Worm (Caenorhabditis elegans) whole organism, L4/young adult: Measurements from ENCODE around the gene E04F6.6.

Experiments
- W03F9.2 ChIP-seq: fragments of 150-350 bp; optimal IDR thresholded peaks from 2 replicates; lab custom pipeline; 2014; ENCODE audit warnings: missing biosample characterization, missing genetic modification characterization
- dao-5 ChIP-seq: sonication (generic microtip); optimal IDR thresholded peaks from 2 replicates; lab custom pipeline; 2016; ENCODE audit warnings: missing genotype, missing genetic modification characterization, moderate library complexity, missing compliant biosample characterization
- him-1 ChIP-seq: sonication (generic microtip); optimal IDR thresholded peaks from 2 replicates; lab custom pipeline; 2016; ENCODE audit warnings: missing genotype, missing genetic modification reagents, missing genetic modification characterization, missing compliant biosample characterization

Gene E04F6.6

DNA sequence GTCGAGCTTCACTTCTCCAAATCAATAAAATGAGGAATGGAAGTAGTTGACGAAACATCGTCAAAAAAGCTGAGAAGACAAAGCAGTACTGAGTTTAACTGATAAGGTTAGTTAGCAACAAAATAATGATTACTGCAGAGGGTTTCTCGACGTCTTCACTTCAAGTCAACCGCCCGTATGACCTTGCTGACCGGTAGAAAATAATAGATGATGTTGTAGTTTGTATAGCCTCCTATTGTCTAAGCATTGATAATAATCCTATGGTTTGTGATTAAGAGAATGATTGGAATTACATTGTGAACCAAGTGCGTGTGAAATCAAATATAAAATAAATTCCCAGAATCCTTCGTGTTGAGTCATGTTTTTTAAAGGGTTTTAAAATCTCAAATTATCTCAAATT, at the start of gene E04F6.6:
Gene E04F6.6 (minus strand): TSS at position 258 of the 400 bp plus-strand sequence.
- TF ChIP-seq dao-5 (tag; lab: Kevin White, UChicago) (no peak), W03F9.2 (tag; lab: Kevin White, UChicago) (no peak), him-1 (tag; lab: Kevin White, UChicago) (no peak)

DNA sequence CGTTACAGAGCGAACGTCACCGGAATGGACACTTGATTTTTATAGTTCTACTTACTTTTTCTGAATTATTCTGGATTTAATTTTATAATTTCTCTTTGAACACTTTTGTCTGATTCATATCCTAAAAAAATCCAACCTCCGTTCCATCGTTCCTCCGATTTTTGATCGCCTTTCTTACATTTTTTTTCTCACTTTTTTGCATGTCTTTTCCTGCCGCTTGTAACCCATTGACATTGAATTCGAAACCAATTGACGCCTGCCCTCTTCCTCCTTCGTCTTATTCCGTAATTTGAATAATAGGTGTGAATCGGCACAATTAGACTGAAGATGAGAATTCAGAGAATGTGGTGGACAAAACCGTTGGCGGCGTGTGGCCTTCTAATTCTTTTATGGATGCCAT, 46.2 kb upstream of the E04F6.6 start, which contains the start of gene skpo-3:
Gene skpo-3 (plus strand): TSS at position 301 of the 400 bp plus-strand sequence.
- no peak for TF ChIP-seq W03F9.2 (tag; lab: Kevin White, UChicago)

DNA sequence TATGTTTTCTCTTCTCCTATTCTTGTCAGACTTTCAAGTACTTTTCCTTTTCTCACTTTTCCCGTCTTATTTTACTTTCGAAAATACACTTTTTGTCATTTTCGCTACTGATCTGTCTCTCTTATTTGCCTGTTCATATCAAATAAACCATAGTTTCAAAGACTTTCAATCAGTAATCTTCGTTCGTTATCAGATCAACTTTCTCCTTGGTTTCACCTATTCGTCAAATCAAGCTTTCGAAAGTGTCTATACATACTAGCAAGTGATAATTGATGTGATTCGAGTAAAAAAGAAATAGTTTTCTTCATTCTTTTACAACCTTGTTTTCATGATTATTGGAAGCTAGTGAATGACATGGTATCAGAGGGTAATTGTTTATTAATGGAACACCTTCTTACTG, 43.4 kb upstream of the E04F6.6 start:
- no peak for TF ChIP-seq dao-5 (tag; lab: Kevin White, UChicago)
- no peak for TF ChIP-seq him-1 (tag; lab: Kevin White, UChicago)
- TF ChIP-seq W03F9.2 (tag; lab: Kevin White, UChicago): no peak

DNA sequence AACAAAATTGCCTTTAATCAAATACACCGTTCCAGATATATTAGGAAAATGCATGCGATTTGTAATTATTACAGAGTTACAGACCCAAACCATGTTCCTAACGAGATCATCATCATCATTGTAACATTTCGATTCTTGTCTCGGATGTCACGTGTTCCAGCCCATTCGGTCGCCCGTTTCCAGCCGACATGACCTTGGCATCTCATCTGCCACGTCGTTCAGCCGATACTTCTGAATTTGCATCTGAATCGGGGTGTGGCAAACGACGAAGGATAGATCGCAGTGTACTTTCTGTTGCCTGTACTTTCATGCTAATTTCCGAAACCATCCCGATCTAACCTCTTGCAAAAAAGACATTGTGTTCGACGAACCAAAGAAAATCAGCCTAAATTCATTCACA, 40.3 kb upstream of the E04F6.6 start:
- no peak for TF ChIP-seq dao-5 (tag; lab: Kevin White, UChicago)
- TF ChIP-seq him-1 (tag; lab: Kevin White, UChicago): no peak
- TF ChIP-seq W03F9.2 (tag; lab: Kevin White, UChicago): no peak

DNA sequence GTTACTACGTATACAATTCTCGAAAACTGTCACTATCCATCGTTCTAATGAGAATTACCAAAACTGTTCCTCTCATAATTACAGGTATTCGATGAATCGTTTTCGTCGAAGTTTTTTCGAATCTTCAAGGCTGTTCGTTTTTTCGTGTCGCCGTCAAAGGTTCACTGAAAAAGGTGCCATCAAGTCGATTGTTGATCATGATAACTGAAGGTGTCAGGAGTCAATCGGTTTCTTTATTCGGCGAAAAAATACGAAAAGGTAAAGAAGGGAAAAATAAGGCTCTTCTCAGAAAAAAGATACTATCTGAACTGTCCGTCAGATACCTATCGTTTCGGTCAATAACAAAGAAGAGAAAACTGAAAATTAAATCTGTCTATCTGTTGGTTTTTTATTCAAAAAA, 39.4 kb upstream of the E04F6.6 start:
- no peak for TF ChIP-seq dao-5 (tag; lab: Kevin White, UChicago)
- TF ChIP-seq him-1 (tag; lab: Kevin White, UChicago): no peak
- no peak for TF ChIP-seq W03F9.2 (tag; lab: Kevin White, UChicago)

DNA sequence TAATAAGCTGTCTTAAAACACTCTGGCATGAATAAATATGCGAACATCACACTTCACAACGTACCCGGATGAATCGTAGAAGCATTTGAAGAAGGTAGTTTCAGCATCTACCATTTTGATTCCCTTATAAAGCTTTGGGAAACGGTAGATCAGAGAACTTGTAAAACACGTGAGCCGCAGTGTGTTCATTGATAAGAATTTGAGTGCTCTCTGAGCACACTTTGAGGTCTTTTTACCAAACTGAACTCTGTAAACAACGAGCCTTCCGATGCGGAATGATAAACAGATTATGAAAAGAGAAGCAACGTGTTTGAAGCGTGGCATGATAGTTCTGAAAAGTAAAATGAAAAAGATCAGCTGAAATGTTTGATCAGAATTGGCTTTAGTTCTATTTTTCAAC, 38.9 kb upstream of the E04F6.6 start, which contains the start of gene aqp-1:
Gene aqp-1 (minus strand): TSS at position 102 of the 400 bp plus-strand sequence.
- no peak for TF ChIP-seq dao-5 (tag; lab: Kevin White, UChicago)
- no peak for TF ChIP-seq W03F9.2 (tag; lab: Kevin White, UChicago)
- TF ChIP-seq him-1 (tag; lab: Kevin White, UChicago): no peak

DNA sequence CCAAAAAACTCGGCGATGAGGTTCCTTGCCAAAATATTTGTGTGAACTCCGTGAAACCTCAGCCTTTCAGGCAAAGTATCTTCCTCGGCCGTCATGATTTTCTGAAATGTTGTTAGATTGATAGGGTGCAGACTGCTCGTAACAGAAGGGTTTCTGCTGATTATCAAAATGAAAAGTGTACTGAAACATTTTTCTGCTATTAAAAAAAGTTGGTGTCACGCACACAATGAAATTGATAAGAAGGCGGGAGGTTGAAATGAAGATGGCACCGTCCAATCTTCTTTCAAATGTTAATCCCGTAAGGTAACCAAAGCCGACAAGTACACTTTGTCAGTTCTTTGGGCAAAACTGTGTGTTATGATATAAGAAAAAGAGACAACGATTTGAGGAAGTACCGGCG, 37.6 kb upstream of the E04F6.6 start:
- TF ChIP-seq dao-5 (tag; lab: Kevin White, UChicago) (no peak), him-1 (tag; lab: Kevin White, UChicago) (no peak)

DNA sequence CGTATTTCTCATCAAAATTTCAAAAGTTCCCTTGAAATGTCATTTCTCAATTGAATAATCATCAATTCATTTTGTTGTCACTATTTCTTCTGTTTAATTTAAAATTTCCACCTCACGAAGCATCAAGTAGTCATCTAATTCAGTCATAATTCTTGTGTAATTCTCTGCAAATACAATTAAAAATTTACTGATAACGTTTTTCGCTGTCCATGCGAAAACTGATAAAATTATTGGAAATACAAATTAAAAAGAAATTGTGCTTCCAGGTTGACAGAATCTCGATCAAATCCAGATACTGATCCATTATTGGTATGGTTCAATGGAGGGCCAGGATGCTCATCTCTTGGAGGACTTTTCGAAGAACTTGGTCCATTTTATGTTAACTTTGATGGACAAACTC, 33.9 kb upstream of the E04F6.6 start:
- TF ChIP-seq him-1 (tag; lab: Kevin White, UChicago) (no peak), dao-5 (tag; lab: Kevin White, UChicago) (no peak), W03F9.2 (tag; lab: Kevin White, UChicago) (no peak)

DNA sequence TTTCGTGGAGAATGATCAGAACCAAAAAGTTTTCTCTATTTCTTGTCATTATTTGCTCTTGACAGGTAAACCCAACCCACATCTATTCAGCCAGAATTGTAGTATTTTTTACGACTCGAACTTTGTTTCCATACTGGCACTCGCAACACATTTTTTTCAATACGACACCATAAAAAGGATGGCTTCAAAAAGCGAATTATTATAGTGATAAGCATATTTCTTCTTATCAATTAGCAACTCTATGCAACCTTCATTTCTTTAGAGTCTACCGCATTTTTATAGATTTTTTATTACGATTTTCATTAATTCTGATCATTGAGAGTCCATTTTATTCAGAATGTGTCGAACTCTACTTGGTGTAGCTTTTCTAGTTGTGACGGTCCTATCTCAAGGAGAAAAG, 33.2 kb upstream of the E04F6.6 start, which contains the start of gene ctsa-3.1:
Gene ctsa-3.1 (plus strand): TSS at position 337 of the 400 bp plus-strand sequence.
- TF ChIP-seq W03F9.2 (tag; lab: Kevin White, UChicago) (no peak), dao-5 (tag; lab: Kevin White, UChicago) (no peak), him-1 (tag; lab: Kevin White, UChicago) (no peak)

DNA sequence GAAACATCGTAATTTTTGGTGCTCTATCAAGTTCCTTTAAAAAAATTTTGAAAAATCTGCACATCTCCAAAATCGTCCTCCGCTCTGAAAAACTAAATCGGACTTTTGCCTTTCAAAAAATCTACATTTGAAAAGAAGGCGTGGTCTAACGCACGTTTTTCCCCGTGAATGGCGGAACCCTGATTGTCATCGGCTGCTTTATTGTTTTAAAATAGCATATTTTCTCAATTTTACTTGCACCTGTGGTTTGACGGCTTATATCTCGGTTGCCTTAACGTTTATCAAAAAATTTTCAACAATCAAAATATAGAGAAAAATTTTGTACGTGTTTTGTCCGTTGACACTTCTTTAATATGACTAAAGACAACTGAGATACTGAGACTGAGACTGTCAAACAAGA, 32.6 kb upstream of the E04F6.6 start:
- TF ChIP-seq dao-5 (tag; lab: Kevin White, UChicago): no peak

DNA sequence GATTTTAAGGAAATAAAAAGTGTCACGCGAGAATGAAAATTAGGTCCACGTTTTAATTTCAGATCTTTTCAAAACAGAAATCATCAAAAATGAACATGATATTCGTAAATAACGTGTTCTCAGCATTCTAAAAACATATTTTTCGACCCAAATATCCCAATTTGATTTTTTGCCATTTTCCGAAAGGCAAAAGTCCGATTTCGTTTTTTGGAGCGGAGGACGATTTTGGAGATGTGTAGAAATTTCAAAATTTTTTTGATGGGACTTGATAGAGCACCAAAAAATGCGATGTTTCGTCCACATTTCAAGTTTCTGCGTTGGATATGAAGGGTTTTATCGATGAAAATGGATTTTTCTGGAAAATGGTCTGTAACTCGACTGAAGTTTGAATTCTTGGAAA, 31.3 kb upstream of the E04F6.6 start:
- no peak for TF ChIP-seq him-1 (tag; lab: Kevin White, UChicago)
- TF ChIP-seq dao-5 (tag; lab: Kevin White, UChicago): no peak
- TF ChIP-seq W03F9.2 (tag; lab: Kevin White, UChicago): no peak

DNA sequence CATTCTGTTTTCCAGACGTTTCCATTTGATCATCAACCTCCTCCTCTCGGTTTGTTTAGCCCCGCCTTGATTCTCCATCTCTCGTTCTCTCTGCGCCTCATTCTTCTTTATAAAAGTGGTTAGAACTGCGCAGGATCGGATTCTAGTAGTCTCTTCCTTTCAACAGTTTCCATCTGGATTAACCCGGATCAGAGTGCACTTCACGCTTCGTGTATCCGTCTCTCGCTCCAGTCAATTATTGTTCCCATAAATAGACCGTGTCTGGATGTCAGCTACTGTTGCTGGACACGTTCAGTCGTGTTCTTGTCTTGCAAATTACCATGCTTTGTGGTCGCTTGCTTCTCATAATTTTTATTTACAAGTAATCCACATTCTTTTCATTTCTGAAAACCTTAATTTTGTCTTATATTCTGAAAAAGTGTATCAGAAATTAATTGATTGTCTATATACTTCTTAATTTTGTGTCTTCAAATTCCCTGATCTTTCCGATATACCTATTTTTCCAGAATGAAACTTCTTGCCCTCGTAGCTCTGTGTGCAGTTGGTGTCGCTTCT, 29.4 kb upstream of the E04F6.6 start, which contains the start of gene F32A5.4:
Gene F32A5.4 (plus strand): TSS at position 505 of the 555 bp plus-strand sequence.
- TF ChIP-seq dao-5 (tag; lab: Kevin White, UChicago) (no peak), W03F9.2 (tag; lab: Kevin White, UChicago) (no peak), him-1 (tag; lab: Kevin White, UChicago) (no peak)

DNA sequence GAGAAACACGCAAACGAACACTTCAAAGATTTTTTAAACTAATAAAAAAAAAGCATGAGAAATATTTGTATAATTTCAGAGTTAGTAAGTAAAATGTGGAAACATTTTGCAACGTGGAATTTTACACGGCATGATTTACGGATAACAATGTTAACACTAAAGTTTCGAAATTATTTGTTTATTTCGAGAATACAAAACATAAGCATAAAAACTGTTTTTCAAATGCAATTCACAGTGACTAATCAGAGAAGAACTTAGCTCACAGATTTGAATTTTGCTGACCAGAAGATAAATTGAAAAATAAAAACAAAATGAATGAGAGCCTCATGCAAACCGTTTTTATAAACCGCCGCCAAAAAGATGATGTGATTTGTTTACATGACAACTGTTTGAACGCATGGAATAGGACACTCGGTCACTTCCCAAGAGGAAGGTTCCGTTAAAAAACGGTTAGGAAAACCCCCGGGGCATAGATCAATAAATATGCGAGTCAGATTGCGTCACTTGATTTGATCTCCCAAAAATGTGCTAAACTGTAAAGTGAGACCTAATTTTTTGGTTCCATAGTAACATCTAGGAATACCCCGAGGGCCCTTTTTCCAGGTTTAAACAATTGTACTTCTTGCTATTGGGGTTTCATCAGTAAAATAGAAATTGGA, 26.6 kb upstream of the E04F6.6 start, which contains the start of gene clh-3:
Gene clh-3 (minus strand): TSS at position 51 of the 659 bp plus-strand sequence.
- TF ChIP-seq him-1 (tag; lab: Kevin White, UChicago) (no peak), dao-5 (tag; lab: Kevin White, UChicago) (no peak), W03F9.2 (tag; lab: Kevin White, UChicago) (no peak)

DNA sequence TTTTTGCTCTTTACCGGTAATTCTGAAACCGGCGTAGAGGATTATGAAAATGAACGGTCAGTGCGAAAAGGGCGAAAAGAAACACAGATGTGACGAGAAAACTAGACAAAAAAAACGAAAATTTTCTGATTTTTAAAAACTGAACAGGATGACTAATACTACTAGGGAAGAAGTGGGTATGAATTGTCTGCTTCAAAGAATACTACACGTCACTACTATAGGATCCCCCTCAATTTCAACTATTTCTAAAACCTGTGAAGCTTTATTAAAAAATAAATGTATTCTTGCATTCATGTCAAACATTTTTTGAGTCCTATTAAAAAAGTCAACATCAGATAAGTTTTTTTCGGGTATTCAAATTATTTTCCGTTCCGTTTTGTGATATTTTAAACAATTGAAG, 24.7 kb upstream of the E04F6.6 start:
- no peak for TF ChIP-seq him-1 (tag; lab: Kevin White, UChicago)
- TF ChIP-seq W03F9.2 (tag; lab: Kevin White, UChicago): no peak
- TF ChIP-seq dao-5 (tag; lab: Kevin White, UChicago): no peak
